Worm (Caenorhabditis elegans) whole organism, L4/young adult: ENCODE measurements around the gene C14A11.5.

Experiments used
- dao-5 ChIP-seq: sonication (generic microtip); optimal IDR thresholded peaks from 2 replicates; lab custom pipeline; 2016; ENCODE audit warnings: missing genotype, missing genetic modification characterization, moderate library complexity, missing compliant biosample characterization
- him-1 ChIP-seq: sonication (generic microtip); optimal IDR thresholded peaks from 2 replicates; lab custom pipeline; 2016; ENCODE audit warnings: missing genotype, missing genetic modification reagents, missing genetic modification characterization, missing compliant biosample characterization

DNA sequence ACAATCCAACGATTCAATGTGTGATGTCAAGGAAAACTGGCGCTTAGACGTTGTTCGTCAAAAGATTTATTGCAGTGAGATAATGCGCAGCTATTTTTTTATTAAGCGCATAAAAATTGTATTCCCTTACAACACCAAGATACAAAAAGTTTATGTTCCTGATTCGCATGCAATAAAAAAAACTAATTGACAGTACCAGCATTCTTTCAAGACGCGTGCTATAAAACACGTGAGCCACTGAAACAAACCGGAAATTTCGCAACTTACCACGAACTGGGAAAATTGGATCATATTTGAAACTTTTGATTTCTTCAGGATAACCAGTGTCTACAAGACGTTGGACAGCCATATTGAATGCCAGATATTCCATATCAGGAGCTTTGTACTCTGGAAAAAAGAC, 30.1 kb upstream of the C14A11.5 start:
- TF ChIP-seq dao-5 = no peak
- no peak for TF ChIP-seq him-1 (tag; lab: Kevin White, UChicago)
